Worm (Caenorhabditis elegans) whole organism, L2 larva: Measurements from ENCODE around the gene oga-1.

Experiments used
- C34F6.9 ChIP-seq: fragments of 150-350 bp; optimal IDR thresholded peaks from 2 replicates; lab custom pipeline; 2014; ENCODE audit warnings: missing biosample characterization, missing genetic modification characterization
- F13H6.1 ChIP-seq: sonication (generic microtip); optimal IDR thresholded peaks from 2 replicates; lab custom pipeline; 2016; ENCODE audit warnings: missing genetic modification characterization, missing compliant biosample characterization
- ZK546.5 ChIP-seq: sonication (generic microtip); optimal IDR thresholded peaks from 2 replicates; lab custom pipeline; 2017; ENCODE audit warnings: missing biosample characterization, missing genetic modification characterization
- alr-1 ChIP-seq: fragments of 150-350 bp; optimal IDR thresholded peaks from 2 replicates; lab custom pipeline; 2014; ENCODE audit warnings: missing biosample characterization, missing genetic modification characterization
- aly-2 ChIP-seq: fragments of 150-350 bp; optimal IDR thresholded peaks from 2 replicates; lab custom pipeline; 2014; ENCODE audit warnings: missing biosample characterization, missing genetic modification characterization
- ceh-16 ChIP-seq: fragments of 150-350 bp; optimal IDR thresholded peaks from 2 replicates; lab custom pipeline; 2014; ENCODE audit warnings: missing biosample characterization, missing genetic modification characterization
- crh-2 ChIP-seq: sonication (generic microtip); optimal IDR thresholded peaks from 2 replicates; lab custom pipeline; 2017; ENCODE audit warnings: missing biosample characterization, missing genetic modification characterization
- dmd-4 ChIP-seq: sonication (generic microtip); optimal IDR thresholded peaks from 2 replicates; lab custom pipeline; 2017; ENCODE audit warnings: missing biosample characterization, missing genetic modification characterization
- egl-27 ChIP-seq: sonication (generic microtip); optimal IDR thresholded peaks from 3 replicates; lab custom pipeline; 2017; ENCODE audit warnings: missing biosample characterization, missing genetic modification reagents, missing genetic modification characterization
- elt-1 ChIP-seq: fragments of 150-350 bp; optimal IDR thresholded peaks from 2 replicates; lab custom pipeline; 2014; ENCODE audit warnings: missing biosample characterization, missing genetic modification characterization
- fos-1 ChIP-seq: fragments of 150-350 bp; optimal IDR thresholded peaks from 2 replicates; lab custom pipeline; 2014; ENCODE audit warnings: missing biosample characterization, missing genetic modification characterization
- gmeb-1 ChIP-seq: fragments of 150-350 bp; optimal IDR thresholded peaks from 2 replicates; lab custom pipeline; 2014; ENCODE audit warnings: missing biosample characterization, missing genetic modification characterization
- lin-11 ChIP-seq: fragments of 150-350 bp; sonication (generic microtip); optimal IDR thresholded peaks from 2 replicates; lab custom pipeline; 2014; ENCODE audit warnings: missing biosample characterization, missing genetic modification characterization, inconsistent platforms, mixed read lengths
- lsy-2 ChIP-seq, 2 experiments: fragments of 150-350 bp in 1 of 2; sonication (generic microtip) in 1 of 2; optimal IDR thresholded peaks; 2 replicates each; lab custom pipeline; 2014 to 2017; ENCODE audit warnings: missing biosample characterization in 2 of 2, missing genetic modification characterization in 2 of 2
- mab-5 ChIP-seq: fragments of 150-350 bp; optimal IDR thresholded peaks from 2 replicates; lab custom pipeline; 2014; ENCODE audit warnings: missing biosample characterization, missing genetic modification characterization
- mbf-1 ChIP-seq: sonication (generic microtip); optimal IDR thresholded peaks from 2 replicates; lab custom pipeline; 2017; ENCODE audit warnings: missing biosample characterization, missing genetic modification characterization
- mdl-1 ChIP-seq, 2 experiments: fragments of 150-350 bp in 1 of 2; sonication (generic microtip) in 1 of 2; optimal IDR thresholded peaks; 2 replicates each; lab custom pipeline; 2017; ENCODE audit warnings: missing biosample characterization in 2 of 2, missing genetic modification characterization in 2 of 2
- nhr-129 ChIP-seq: fragments of 150-350 bp; optimal IDR thresholded peaks from 2 replicates; lab custom pipeline; 2014; ENCODE audit warnings: missing biosample characterization, missing genetic modification characterization
- nhr-21 ChIP-seq: fragments of 150-350 bp; optimal IDR thresholded peaks from 2 replicates; lab custom pipeline; 2014; ENCODE audit warnings: missing biosample characterization, missing genetic modification characterization
- nhr-23 ChIP-seq: fragments of 150-350 bp; optimal IDR thresholded peaks from 2 replicates; lab custom pipeline; 2014; ENCODE audit warnings: missing biosample characterization, missing genetic modification reagents, missing genetic modification characterization
- nhr-237 ChIP-seq: fragments of 150-350 bp; optimal IDR thresholded peaks from 2 replicates; lab custom pipeline; 2014; ENCODE audit warnings: missing biosample characterization, missing genetic modification characterization
- nhr-25 ChIP-seq: fragments of 150-350 bp; sonication (generic microtip); optimal IDR thresholded peaks from 3 replicates; lab custom pipeline; 2014; ENCODE audit warnings: missing biosample characterization, missing genetic modification characterization
- peb-1 ChIP-seq: fragments of 150-350 bp; optimal IDR thresholded peaks from 2 replicates; lab custom pipeline; 2014; ENCODE audit warnings: missing biosample characterization, missing genetic modification characterization
- sem-4 ChIP-seq: fragments of 150-350 bp; optimal IDR thresholded peaks from 2 replicates; lab custom pipeline; 2014; ENCODE audit warnings: missing biosample characterization, missing genetic modification reagents, missing genetic modification characterization
- sma-3 ChIP-seq: sonication (generic microtip); optimal IDR thresholded peaks from 2 replicates; lab custom pipeline; 2016; ENCODE audit warnings: missing genetic modification reagents, missing genetic modification characterization, missing compliant biosample characterization
- sma-9 ChIP-seq, 2 experiments: fragments of 150-350 bp in 1 of 2; sonication (generic microtip) in 1 of 2; optimal IDR thresholded peaks; 2 replicates each; lab custom pipeline; 2014 to 2016; ENCODE audit warnings: missing genetic modification characterization in 2 of 2, mild to moderate bottlenecking in 1 of 2, missing biosample characterization in 1 of 2, missing compliant biosample characterization in 1 of 2, missing genetic modification reagents in 1 of 2, moderate library complexity in 1 of 2
- unc-39 ChIP-seq: fragments of 150-350 bp; optimal IDR thresholded peaks from 2 replicates; lab custom pipeline; 2014; ENCODE audit warnings: missing biosample characterization, missing genetic modification characterization
- unc-62 ChIP-seq: fragments of 150-350 bp; optimal IDR thresholded peaks from 2 replicates; lab custom pipeline; 2014; ENCODE audit warnings: missing biosample characterization, missing genetic modification reagents, missing genetic modification characterization
- zag-1 ChIP-seq: fragments of 150-350 bp; optimal IDR thresholded peaks from 2 replicates; lab custom pipeline; 2014; ENCODE audit warnings: missing biosample characterization, missing genetic modification characterization
- ztf-11 ChIP-seq: sonication (generic microtip); optimal IDR thresholded peaks from 2 replicates; lab custom pipeline; 2017; ENCODE audit warnings: missing biosample characterization, missing genetic modification characterization
- ztf-4 ChIP-seq: fragments of 150-350 bp; optimal IDR thresholded peaks from 2 replicates; lab custom pipeline; 2014; ENCODE audit warnings: missing biosample characterization, missing genetic modification characterization

Gene oga-1

ce11 chrX:9311225-9311624, 36.0 kb downstream of the oga-1 start, which contains the start of gene H29C22.1:
Gene H29C22.1, minus strand, starts transcription at chrX:9311325.
- TF ChIP-seq alr-1 (tag; lab: Kevin White, UChicago) (no peak), sem-4 (tag; lab: Kevin White, UChicago) (no peak), mdl-1 (tag; optimal IDR thresholded peaks at IDR 0.05; lab: Kevin White, UChicago) (no peak), ZK546.5 (no peak), dmd-4 (tag; lab: Kevin White, UChicago) (no peak)
- TF ChIP-seq, all 48 proteins: peak for 0

- no peak for TF ChIP-seq mdl-1 (tag; optimal IDR thresholded peaks at IDR 0.05; lab: Kevin White, UChicago)
- TF ChIP-seq aly-2 (tag; lab: Kevin White, UChicago), result no peak
- TF ChIP-seq fos-1, result no peak
- TF ChIP-seq ztf-11 (tag; lab: Kevin White, UChicago), result no peak
- TF ChIP-seq gmeb-1, result no peak
- TF ChIP-seq ztf-4 (tag; lab: Kevin White, UChicago), result no peak
These were observed 43.8 kb downstream of the oga-1 start, which contains the start of gene tmc-2 for ce11 chrX:9303422-9303821. Gene tmc-2, plus strand, starts transcription at chrX:9303722.

ce11 chrX:9302763-9303162, 44.5 kb downstream of the oga-1 start:
- TF ChIP-seq nhr-237 (tag; lab: Kevin White, UChicago), result no peak
- no peak for TF ChIP-seq gmeb-1
- no peak for TF ChIP-seq unc-39 (tag; lab: Kevin White, UChicago)
- TF ChIP-seq nhr-23 (tag; lab: Kevin White, UChicago), result no peak

ce11 chrX:9300379-9300778, 46.9 kb downstream of the oga-1 start:
- no peak for TF ChIP-seq peb-1 (tag; lab: Kevin White, UChicago)
- peak; percentile 21 for TF ChIP-seq nhr-129 (tag; lab: Kevin White, UChicago)
- TF ChIP-seq zag-1 (tag; lab: Kevin White, UChicago), result no peak

- no peak for TF ChIP-seq ceh-16
- TF ChIP-seq mbf-1 (tag; lab: Kevin White, UChicago), result no peak
- TF ChIP-seq crh-2 (tag; lab: Kevin White, UChicago), result no peak
- no peak for TF ChIP-seq nhr-21 (tag; lab: Kevin White, UChicago)
- no peak for TF ChIP-seq mab-5 (tag; lab: Kevin White, UChicago)
- no peak for TF ChIP-seq sma-3 (GFP tag; lab: Kevin White, UChicago)
These were observed 48.4 kb downstream of the oga-1 start, which contains the start of gene B0416.2 for ce11 chrX:9298846-9299245. Gene B0416.2, plus strand, starts transcription at chrX:9299146.

- TF ChIP-seq sma-9 (GFP tag; optimal IDR thresholded peaks at IDR 0.05; lab: Kevin White, UChicago) (no peak), sma-9 (tag; optimal IDR thresholded peaks at IDR 0.05; lab: Kevin White, UChicago) (no peak), nhr-25 (no peak), nhr-21 (tag; lab: Kevin White, UChicago) (no peak), C34F6.9 (tag; lab: Kevin White, UChicago) (peak; percentile 6), egl-27 (tag; lab: Kevin White, UChicago) (no peak)
These were observed 49.4 kb downstream of the oga-1 start, which contains the start of gene B0416.7 for ce11 chrX:9297834-9298233. Gene B0416.7, minus strand, starts transcription at chrX:9297934.

ce11 chrX:9296591-9296990, 50.6 kb downstream of the oga-1 start, which contains the start of gene gly-13:
Gene gly-13, minus strand, starts transcription at chrX:9296622.
- TF ChIP-seq unc-39 (tag; lab: Kevin White, UChicago) (no peak), lin-11 (tag; lab: Kevin White, UChicago) (peak; percentile 28), fos-1 (peak; percentile 2), ztf-4 (tag; lab: Kevin White, UChicago) (peak; percentile 7), nhr-25 (peak; percentile 35), sem-4 (tag; lab: Kevin White, UChicago) (peak; percentile 45), crh-2 (tag; lab: Kevin White, UChicago) (peak; percentile 32), lsy-2 (tag; optimal IDR thresholded peaks at IDR 0.05; lab: Kevin White, UChicago) (peak in 1 of 2 experiments; percentile 51), elt-1 (tag; lab: Kevin White, UChicago) (no peak), F13H6.1 (tag; lab: Kevin White, UChicago) (peak; percentile 38), unc-62 (no peak), nhr-129 (tag; lab: Kevin White, UChicago) (peak; percentile 51)
